Fruit fly (Drosophila melanogaster): Measurements from ENCODE around the gene glec.

Gene glec

dm6 chr3R:21822562-21822933, 33.5 kb downstream of the glec start, which contains the start of gene CASK (continued):
- TF ChIP-seq Sry-δ (GFP tag; optimal IDR thresholded peaks at IDR 0.05), result peak; percentile 17
- TF ChIP-seq CG8765 (GFP tag; IDR thresholded peaks at IDR 0.05), result no peak
- TF ChIP-seq CG13424 (tag; optimal IDR thresholded peaks at IDR 0.05), result peak; percentile 15
- no peak for TF ChIP-seq dmrt99B (tag; optimal IDR thresholded peaks at IDR 0.05)
- no peak for TF ChIP-seq Trl (optimal IDR thresholded peaks at IDR 0.05)
- TF ChIP-seq Trl (GFP tag; optimal IDR thresholded peaks at IDR 0.05), result no peak
- no peak for TF ChIP-seq CG11247 (GFP tag; IDR thresholded peaks at IDR 0.05)
- TF ChIP-seq wor (GFP tag; IDR thresholded peaks at IDR 0.05), result no peak
- no peak for TF ChIP-seq zfh1 (GFP tag; IDR thresholded peaks at IDR 0.05)
- TF ChIP-seq jing (GFP tag; optimal IDR thresholded peaks at IDR 0.05), result no peak
- no peak for TF ChIP-seq fd3F (GFP tag; optimal IDR thresholded peaks at IDR 0.05)
- TF ChIP-seq CG2889 (GFP tag; IDR thresholded peaks at IDR 0.05), result no peak
- TF ChIP-seq CG4328 (GFP tag; optimal IDR thresholded peaks at IDR 0.05), result no peak
- peak; percentile 78 for TF ChIP-seq pzg (GFP tag; optimal IDR thresholded peaks at IDR 0.05)
- no peak for TF ChIP-seq CG32532 (GFP tag; IDR thresholded peaks at IDR 0.05)
- no peak for TF ChIP-seq gt (GFP tag; IDR thresholded peaks at IDR 0.05)
- no peak for TF ChIP-seq tin (GFP tag; optimal IDR thresholded peaks at IDR 0.05)
- TF ChIP-seq croc (GFP tag; conservative IDR thresholded peaks at IDR 0.05), result no peak
- TF ChIP-seq jigr1 (GFP tag; IDR thresholded peaks at IDR 0.05), result no peak
- no peak for TF ChIP-seq CG6175 (GFP tag; IDR thresholded peaks at IDR 0.05)
- no peak; the same call in 3 of the 4 replicates for TF ChIP-seq Gug (GFP tag; IDR thresholded peaks at IDR 0.05)
- TF ChIP-seq CG17361 (GFP tag; IDR thresholded peaks at IDR 0.05), result peak; percentile 16; the same call in 1 of the 3 replicates
- TF ChIP-seq CG6689 (GFP tag; IDR thresholded peaks at IDR 0.05), result no peak
- no peak for TF ChIP-seq crc (GFP tag; optimal IDR thresholded peaks at IDR 0.05)
- no peak for TF ChIP-seq gce (GFP tag; IDR thresholded peaks at IDR 0.05)
- TF ChIP-seq CG3847 (GFP tag; IDR thresholded peaks at IDR 0.05), result 0 out of 2 replicates have a peak, but pooled peaks have one; percentile 11
- no peak; the same call in 1 of the 2 replicates for TF ChIP-seq MBD-R2 (GFP tag; IDR thresholded peaks at IDR 0.05)
- peak; percentile 46 for TF ChIP-seq Mes4 (GFP tag; optimal IDR thresholded peaks at IDR 0.05)
- peak; percentile 67 for TF ChIP-seq cg (GFP tag; optimal IDR thresholded peaks at IDR 0.05)
- TF ChIP-seq lilli (GFP tag; optimal IDR thresholded peaks at IDR 0.05), result peak; percentile 2
- no peak for TF ChIP-seq danr (GFP tag; IDR thresholded peaks at IDR 0.05)
- TF ChIP-seq CG16779 (GFP tag; IDR thresholded peaks at IDR 0.05), result no peak
- no peak for TF ChIP-seq Atf6 (GFP tag; IDR thresholded peaks at IDR 0.05)
- no peak for TF ChIP-seq CG11696 (GFP tag; IDR thresholded peaks at IDR 0.05)
- no peak for TF ChIP-seq ac (GFP tag; optimal IDR thresholded peaks at IDR 0.05)
- no peak for TF ChIP-seq hth (optimal IDR thresholded peaks at IDR 0.05)
- TF ChIP-seq Dip3 (GFP tag; optimal IDR thresholded peaks at IDR 0.05), result no peak
- no peak for TF ChIP-seq nau (GFP tag; optimal IDR thresholded peaks at IDR 0.05)
- TF ChIP-seq CG14050 (GFP tag; IDR thresholded peaks at IDR 0.05), result no peak
- TF ChIP-seq CG6654 (GFP tag; optimal IDR thresholded peaks at IDR 0.05), result no peak
- TF ChIP-seq wdn (GFP tag; IDR thresholded peaks at IDR 0.05), result no peak
- no peak for TF ChIP-seq CG4282 (GFP tag; optimal IDR thresholded peaks at IDR 0.05)
- TF ChIP-seq chm (GFP tag; IDR thresholded peaks at IDR 0.05), result no peak
- no peak for TF ChIP-seq Antp (GFP tag; optimal IDR thresholded peaks at IDR 0.05)
- TF ChIP-seq CG12219 (GFP tag; optimal IDR thresholded peaks at IDR 0.05), result no peak
- no peak for TF ChIP-seq gcm2 (GFP tag; optimal IDR thresholded peaks at IDR 0.05)
- no peak for TF ChIP-seq lbe (GFP tag; optimal IDR thresholded peaks at IDR 0.05)
- no peak for TF ChIP-seq B-H1 (GFP tag; IDR thresholded peaks at IDR 0.05)
- peak; percentile 87 for TF ChIP-seq Dp (GFP tag; optimal IDR thresholded peaks at IDR 0.05)
- TF ChIP-seq da (GFP tag; optimal IDR thresholded peaks at IDR 0.05), result no peak
- TF ChIP-seq dimm (GFP tag; IDR thresholded peaks at IDR 0.05), result no peak
- TF ChIP-seq cas (GFP tag; IDR thresholded peaks at IDR 0.05), result no peak
- no peak for TF ChIP-seq C15 (GFP tag; IDR thresholded peaks at IDR 0.05)
- TF ChIP-seq CG10431 (GFP tag; optimal IDR thresholded peaks at IDR 0.05), result no peak
- no peak for TF ChIP-seq H2.0 (GFP tag; IDR thresholded peaks at IDR 0.05)
